Fruit fly (Drosophila melanogaster) whole organism, embryonic: ENCODE data around the gene CG8135.
A peak's percentile ranks its signal among the peaks of the same experiment; 100 is the strongest.

Experiments
- Asciz ChIP-seq: fragments of 200-800 bp; sonication (Bioruptor generic); optimal IDR thresholded peaks from 2 replicates; lab custom pipeline; 2017; ENCODE audit warnings: missing biosample characterization, mild to moderate bottlenecking, missing genetic modification characterization, missing genetic modification reagents
- CG12071 ChIP-seq: fragments of 200-800 bp; sonication (Bioruptor generic); optimal IDR thresholded peaks from 3 replicates; lab custom pipeline; 2018; ENCODE audit warnings: missing biosample characterization, mild to moderate bottlenecking, missing genetic modification characterization
- CG12659 ChIP-seq: fragments of 200-800 bp; sonication (Bioruptor generic); optimal IDR thresholded peaks from 3 replicates; lab custom pipeline; 2017; ENCODE audit warnings: mild to moderate bottlenecking, missing biosample characterization, missing genetic modification reagents, missing genetic modification characterization
- CG13894 ChIP-seq: fragments of 200-800 bp; sonication (Bioruptor generic); optimal IDR thresholded peaks from 3 replicates; lab custom pipeline; 2018; ENCODE audit warnings: missing biosample characterization, mild to moderate bottlenecking, missing genetic modification characterization, moderate library complexity
- CG14710 ChIP-seq: fragments of 200-800 bp; sonication (Bioruptor generic); optimal IDR thresholded peaks from 3 replicates; lab custom pipeline; 2019; ENCODE audit warnings: missing biosample characterization, mild to moderate bottlenecking, missing genetic modification characterization, moderate library complexity
- CG15269 ChIP-seq: fragments of 200-800 bp; sonication (Bioruptor generic); optimal IDR thresholded peaks from 2 replicates; lab custom pipeline; 2018; ENCODE audit warnings: missing biosample characterization, mild to moderate bottlenecking, missing genetic modification characterization, moderate library complexity
- CG16813 ChIP-seq: fragments of 200-800 bp; sonication (Bioruptor generic); IDR thresholded peaks from 3 replicates; pipeline ENCODE4 v1.3.6; 2022; ENCODE audit warnings: missing biosample characterization, missing genetic modification characterization; ENCODE audit not compliant: partially characterized antibody
- CG17361 ChIP-seq: fragments of 200-800 bp; sonication (Bioruptor generic); IDR thresholded peaks from 3 replicates; pipeline ENCODE4 v1.3.6; 2022; ENCODE audit warnings: missing biosample characterization, missing genetic modification characterization
- CG17568 ChIP-seq: fragments of 200-800 bp; sonication (Bioruptor generic); optimal IDR thresholded peaks from 2 replicates; lab custom pipeline; 2018; ENCODE audit warnings: missing biosample characterization, mild to moderate bottlenecking, missing genetic modification characterization, moderate library complexity
- CG18764 ChIP-seq: fragments of 200-800 bp; sonication (Bioruptor generic); optimal IDR thresholded peaks from 3 replicates; lab custom pipeline; 2016; ENCODE audit warnings: missing biosample characterization, missing genetic modification characterization
- CG31365 ChIP-seq: fragments of 200-800 bp; sonication (Bioruptor generic); optimal IDR thresholded peaks from 2 replicates; lab custom pipeline; 2018; ENCODE audit warnings: missing biosample characterization, mild to moderate bottlenecking, missing genetic modification characterization
- CG3163 ChIP-seq: fragments of 200-800 bp; sonication (Bioruptor generic); optimal IDR thresholded peaks from 3 replicates; lab custom pipeline; 2016; ENCODE audit warnings: missing biosample characterization, missing genetic modification characterization
- CG32767 ChIP-seq: fragments of 200-800 bp; sonication (Bioruptor generic); IDR thresholded peaks from 2 replicates; pipeline ENCODE4 v1.3.6; 2022; ENCODE audit warnings: missing biosample characterization, missing genetic modification characterization
- CG34376 ChIP-seq: fragments of 200-800 bp; sonication (Bioruptor generic); optimal IDR thresholded peaks from 2 replicates; lab custom pipeline; 2018; ENCODE audit warnings: missing biosample characterization, mild to moderate bottlenecking, missing genetic modification characterization
- CG3995 ChIP-seq: fragments of 200-800 bp; sonication (Bioruptor generic); optimal IDR thresholded peaks from 3 replicates; lab custom pipeline; 2016; ENCODE audit warnings: missing biosample characterization, missing genetic modification characterization
- CG4282 ChIP-seq: fragments of 200-800 bp; sonication (Bioruptor generic); optimal IDR thresholded peaks from 2 replicates; lab custom pipeline; 2016; ENCODE audit warnings: missing biosample characterization, missing genetic modification characterization
- CG4707 ChIP-seq: fragments of 200-800 bp; sonication (Bioruptor generic); optimal IDR thresholded peaks from 2 replicates; lab custom pipeline; 2018; ENCODE audit warnings: missing biosample characterization, mild to moderate bottlenecking, missing genetic modification characterization, moderate library complexity
- CG7963 ChIP-seq: fragments of 200-800 bp; sonication (Bioruptor generic); IDR thresholded peaks from 3 replicates; pipeline ENCODE4 v1.3.6; 2022; ENCODE audit warnings: missing biosample characterization, missing genetic modification characterization; ENCODE audit not compliant: partially characterized antibody
- CG9215 ChIP-seq: fragments of 200-800 bp; sonication (Bioruptor generic); IDR thresholded peaks from 2 replicates; pipeline ENCODE4 v1.3.6; 2022; ENCODE audit warnings: missing biosample characterization, missing genetic modification characterization
- D19A ChIP-seq: fragments of 200-800 bp; optimal IDR thresholded peaks from 3 replicates; lab custom pipeline; 2019; ENCODE audit warnings: missing biosample characterization, mild to moderate bottlenecking, missing genetic modification characterization, moderate library complexity
- Dll ChIP-seq: fragments of 200-800 bp; sonication (Bioruptor generic); IDR thresholded peaks from 4 replicates; pipeline ENCODE4 v1.3.6; 2022; ENCODE audit warnings: missing biosample characterization, missing genetic modification characterization; ENCODE audit not compliant: partially characterized antibody
- Doc3 ChIP-seq: fragments of 200-800 bp; sonication (Bioruptor generic); IDR thresholded peaks from 3 replicates; pipeline ENCODE4 v1.3.6; 2022; ENCODE audit warnings: missing biosample characterization, missing genetic modification characterization; ENCODE audit not compliant: partially characterized antibody
- Dref ChIP-seq: fragments of 200-800 bp; sonication (Bioruptor generic); IDR thresholded peaks from 2 replicates; pipeline ENCODE4 v1.3.6; 2022; ENCODE audit warnings: missing biosample characterization, missing genetic modification characterization
- GATAe ChIP-seq: fragments of 200-800 bp; sonication (Bioruptor generic); conservative IDR thresholded peaks from 2 replicates; pipeline ENCODE4 v1.3.6; 2022; ENCODE audit warnings: missing biosample characterization, missing genetic modification characterization
- H15 ChIP-seq: fragments of 200-800 bp; sonication (Bioruptor generic); IDR thresholded peaks from 3 replicates; pipeline ENCODE4 v1.3.6; 2022; ENCODE audit warnings: missing biosample characterization, missing genetic modification characterization
- Hand ChIP-seq: fragments of 200-800 bp; sonication (Bioruptor generic); optimal IDR thresholded peaks from 2 replicates; lab custom pipeline; 2017; ENCODE audit warnings: mild to moderate bottlenecking, missing biosample characterization, missing genetic modification reagents, missing genetic modification characterization
- Hr51 ChIP-seq, 2 experiments: fragments of 200-800 bp; sonication (Bioruptor generic); optimal IDR thresholded peaks; 2 replicates in 1 of 2; 3 replicates in 1 of 2; lab custom pipeline; 2016 to 2018; ENCODE audit warnings: missing biosample characterization in 2 of 2, missing genetic modification characterization in 2 of 2, mild to moderate bottlenecking in 1 of 2, moderate library complexity in 1 of 2
- Neu2 ChIP-seq: fragments of 200-800 bp; sonication (Bioruptor generic); optimal IDR thresholded peaks from 3 replicates; lab custom pipeline; 2016; ENCODE audit warnings: missing biosample characterization, missing genetic modification characterization, borderline replicate concordance
- Nf-YC ChIP-seq: fragments of 200-800 bp; optimal IDR thresholded peaks from 3 replicates; lab custom pipeline; 2019; ENCODE audit warnings: missing biosample characterization, mild to moderate bottlenecking, missing genetic modification characterization, moderate library complexity
- NfI ChIP-seq: fragments of 200-800 bp; sonication (Bioruptor generic); optimal IDR thresholded peaks from 3 replicates; lab custom pipeline; 2018; ENCODE audit warnings: missing biosample characterization, mild to moderate bottlenecking, missing genetic modification characterization, moderate library complexity
- ap ChIP-seq: fragments of 200-800 bp; sonication (Bioruptor generic); IDR thresholded peaks from 2 replicates; pipeline ENCODE4 v1.3.6; 2022; ENCODE audit warnings: missing biosample characterization, missing genetic modification characterization
- ara ChIP-seq: fragments of 200-800 bp; sonication (Bioruptor generic); IDR thresholded peaks from 2 replicates; pipeline ENCODE4 v1.3.6; 2022; ENCODE audit warnings: missing biosample characterization, missing genetic modification characterization
- az2 ChIP-seq: fragments of 200-800 bp; sonication (Bioruptor generic); optimal IDR thresholded peaks from 3 replicates; lab custom pipeline; 2016; ENCODE audit warnings: missing biosample characterization, missing genetic modification characterization
- chif ChIP-seq, 2 experiments: fragments of 200-800 bp; sonication (Bioruptor generic); optimal IDR thresholded peaks; 3 replicates each; lab custom pipeline; 2016; ENCODE audit warnings: missing biosample characterization in 2 of 2, missing genetic modification characterization in 2 of 2
- cwo ChIP-seq: fragments of 200-800 bp; sonication (Bioruptor generic); optimal IDR thresholded peaks from 3 replicates; lab custom pipeline; 2017; ENCODE audit warnings: missing biosample characterization, missing genetic modification characterization, mild to moderate bottlenecking, moderate library complexity, missing genetic modification reagents
- da ChIP-seq: fragments of 200-800 bp; sonication (Bioruptor generic); optimal IDR thresholded peaks from 2 replicates; lab custom pipeline; 2016; ENCODE audit warnings: missing biosample characterization, missing genetic modification characterization
- ems ChIP-seq: fragments of 200-800 bp; sonication (Bioruptor generic); optimal IDR thresholded peaks from 3 replicates; lab custom pipeline; 2016; ENCODE audit warnings: missing biosample characterization, missing genetic modification characterization
- gce ChIP-seq: fragments of 200-800 bp; sonication (Bioruptor generic); IDR thresholded peaks from 3 replicates; pipeline ENCODE4 v1.3.6; 2022; ENCODE audit warnings: missing biosample characterization, missing genetic modification characterization
- grn ChIP-seq: fragments of 200-800 bp; sonication (Bioruptor generic); optimal IDR thresholded peaks from 3 replicates; lab custom pipeline; 2017; ENCODE audit warnings: missing biosample characterization, missing genetic modification characterization
- gro ChIP-seq: fragments of 200-800 bp; sonication (Bioruptor generic); optimal IDR thresholded peaks from 2 replicates; lab custom pipeline; 2016; ENCODE audit warnings: missing biosample characterization, missing genetic modification characterization
- gsb-n ChIP-seq: fragments of 200-800 bp; sonication (Bioruptor generic); optimal IDR thresholded peaks from 3 replicates; lab custom pipeline; 2018; ENCODE audit warnings: missing biosample characterization, mild to moderate bottlenecking, missing genetic modification characterization
- mirr ChIP-seq: fragments of 200-800 bp; sonication (Bioruptor generic); optimal IDR thresholded peaks from 3 replicates; lab custom pipeline; 2018; ENCODE audit warnings: missing biosample characterization, mild to moderate bottlenecking, missing genetic modification characterization
- otp ChIP-seq: fragments of 200-800 bp; sonication (Bioruptor generic); IDR thresholded peaks from 3 replicates; pipeline ENCODE4, ENCODE4 v1.3.6; 2022; ENCODE audit warnings: missing biosample characterization, missing genetic modification characterization
- pb ChIP-seq: fragments of 200-800 bp; sonication (Bioruptor generic); optimal IDR thresholded peaks from 3 replicates; lab custom pipeline; 2016; ENCODE audit warnings: missing biosample characterization, missing genetic modification characterization
- phol ChIP-seq: fragments of 200-800 bp; sonication (Bioruptor generic); optimal IDR thresholded peaks from 3 replicates; lab custom pipeline; 2018; ENCODE audit warnings: missing biosample characterization, mild to moderate bottlenecking, missing genetic modification characterization, moderate library complexity
- sug ChIP-seq: fragments of 200-800 bp; optimal IDR thresholded peaks from 2 replicates; lab custom pipeline; 2019; ENCODE audit warnings: missing biosample characterization, mild to moderate bottlenecking, missing genetic modification characterization, moderate library complexity
- trem ChIP-seq: fragments of 200-800 bp; optimal IDR thresholded peaks from 3 replicates; lab custom pipeline; 2019; ENCODE audit warnings: missing biosample characterization, mild to moderate bottlenecking, missing genetic modification characterization, moderate library complexity
- unc-4 ChIP-seq: fragments of 200-800 bp; sonication (Bioruptor generic); IDR thresholded peaks from 2 replicates; pipeline ENCODE4 v1.3.6; 2022; ENCODE audit warnings: missing biosample characterization, missing genetic modification characterization; ENCODE audit not compliant: partially characterized antibody
- zf30C ChIP-seq: fragments of 200-800 bp; sonication (Bioruptor generic); optimal IDR thresholded peaks from 3 replicates; lab custom pipeline; 2018; ENCODE audit warnings: missing biosample characterization, mild to moderate bottlenecking, missing genetic modification characterization

CG8135 gene

DNA sequence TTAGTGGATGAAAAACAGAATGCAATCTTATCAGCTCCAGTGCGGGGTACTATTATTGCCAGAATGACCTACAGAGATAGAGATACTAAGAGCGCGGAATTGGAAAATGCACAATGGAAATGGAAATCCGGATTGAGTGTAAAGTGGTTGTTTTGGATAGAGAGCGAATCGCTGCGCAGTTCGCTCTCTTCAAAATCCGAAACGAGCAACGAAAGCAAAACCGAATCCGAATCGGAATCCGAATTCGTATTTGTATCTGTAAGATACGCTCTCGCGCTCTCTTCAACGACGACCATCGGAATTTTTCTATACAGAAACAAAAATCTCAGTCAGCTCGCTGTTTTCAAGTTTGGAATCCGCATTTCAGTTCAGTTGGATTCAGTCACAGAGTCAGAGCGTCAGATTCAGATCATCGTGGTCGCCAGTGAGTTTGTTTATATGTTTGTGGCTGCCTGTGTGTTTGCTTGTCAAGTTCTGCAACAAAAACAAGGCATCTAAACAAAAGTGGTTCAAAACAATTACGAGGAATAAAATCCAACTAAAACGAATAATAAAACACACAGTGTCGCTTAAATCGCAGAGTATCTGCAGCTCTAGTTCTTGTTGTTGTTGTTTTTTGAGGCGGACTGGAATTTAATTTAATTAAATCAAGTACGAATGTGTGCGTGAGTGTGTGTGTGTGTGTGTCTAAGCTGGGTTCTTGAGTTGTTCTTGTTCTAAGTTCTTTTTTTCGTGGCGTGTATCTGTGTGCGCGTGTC, 13.6 kb downstream of the CG8135 start, which contains the start of gene ps (continued):
- TF ChIP-seq Neu2 (GFP tag; lab: Kevin White, UChicago) = no peak
- TF ChIP-seq Hr51 (GFP tag; optimal IDR thresholded peaks at IDR 0.05; lab: Kevin White, UChicago) = peak in 1 of 2 experiments; percentile 0
- TF ChIP-seq Dll (GFP tag; lab: Robert Waterston, UW) = no peak
- peak; percentile 26 for TF ChIP-seq Nf-YC (tag; lab: Kevin White, UChicago)
- peak; percentile 3 for TF ChIP-seq Asciz
- no peak for TF ChIP-seq CG16813 (GFP tag; lab: Robert Waterston, UW)
- no peak for TF ChIP-seq pb (GFP tag; lab: Kevin White, UChicago)
- TF ChIP-seq zf30C = peak; percentile 19
- TF ChIP-seq CG15269 (tag; lab: Kevin White, UChicago) = peak; percentile 22
- no peak for TF ChIP-seq chif (GFP tag; optimal IDR thresholded peaks at IDR 0.05; lab: Kevin White, UChicago)
- no peak for TF ChIP-seq unc-4 (GFP tag; lab: Robert Waterston, UW)
- no peak for TF ChIP-seq CG18764 (GFP tag; lab: Kevin White, UChicago)
- peak; percentile 86 for TF ChIP-seq CG34376
- no peak for TF ChIP-seq GATAe
- TF ChIP-seq CG32767 (GFP tag; lab: Robert Waterston, UW) = no peak
- no peak for TF ChIP-seq phol (tag; lab: Kevin White, UChicago)
- TF ChIP-seq ems (GFP tag; lab: Kevin White, UChicago) = peak; percentile 8
- TF ChIP-seq trem (tag; lab: Kevin White, UChicago) = no peak
- peak; percentile 27 for TF ChIP-seq CG17568 (GFP tag; lab: Kevin White, UChicago)
- peak; percentile 12 for TF ChIP-seq CG12659 (GFP tag; lab: Kevin White, UChicago)
- TF ChIP-seq CG9215 (GFP tag; lab: Robert Waterston, UW) = no peak
- peak; percentile 37 for TF ChIP-seq CG12071
- TF ChIP-seq CG3995 (GFP tag; lab: Kevin White, UChicago) = no peak
- TF ChIP-seq CG31365 (tag; lab: Kevin White, UChicago) = no peak
- no peak for TF ChIP-seq az2
- no peak for TF ChIP-seq gsb-n (tag; lab: Kevin White, UChicago)
- TF ChIP-seq Dref (GFP tag; lab: Robert Waterston, UW) = no peak
- no peak for TF ChIP-seq H15
- TF ChIP-seq ara (GFP tag; lab: Robert Waterston, UW) = no peak
- peak; percentile 32 for TF ChIP-seq cwo (GFP tag; lab: Kevin White, UChicago)
- TF ChIP-seq da = no peak
- no peak for TF ChIP-seq gce (GFP tag; lab: Robert Waterston, UW)
- no peak for TF ChIP-seq CG4282 (GFP tag; lab: Kevin White, UChicago)
- peak; percentile 31 for TF ChIP-seq Hand (GFP tag; lab: Kevin White, UChicago)
- no peak for TF ChIP-seq CG17361
- no peak for TF ChIP-seq CG14710 (tag; lab: Kevin White, UChicago)
- no peak for TF ChIP-seq grn (GFP tag; lab: Kevin White, UChicago)
- TF ChIP-seq NfI (GFP tag; lab: Kevin White, UChicago) = peak; percentile 50
- peak; percentile 80 for TF ChIP-seq CG3163 (GFP tag; lab: Kevin White, UChicago)
- TF ChIP-seq ap = no peak
- no peak for TF ChIP-seq CG7963 (GFP tag; lab: Robert Waterston, UW)
- peak; percentile 35 for TF ChIP-seq mirr (GFP tag; lab: Kevin White, UChicago)
- peak; percentile 16 for TF ChIP-seq CG13894 (tag; lab: Kevin White, UChicago)
- peak; percentile 51 for TF ChIP-seq D19A
- no peak for TF ChIP-seq Doc3 (GFP tag; lab: Robert Waterston, UW)
- TF ChIP-seq sug (tag; lab: Kevin White, UChicago) = peak; percentile 51
- no peak for TF ChIP-seq CG4707
- peak; percentile 51 for TF ChIP-seq gro (GFP tag; lab: Kevin White, UChicago)
- no peak for TF ChIP-seq otp (GFP tag; lab: Robert Waterston, UW)
